Worm (Caenorhabditis elegans) whole organism, late embryonic: ENCODE measurements around the gene ZK867.2.

Experiments used
- C08G9.2 ChIP-seq: sonication (generic microtip); optimal IDR thresholded peaks from 2 replicates; lab custom pipeline; 2016; ENCODE audit warnings: mild to moderate bottlenecking, missing genetic modification characterization, moderate library complexity, missing compliant biosample characterization
- K02D7.2 ChIP-seq: sonication (generic microtip); optimal IDR thresholded peaks from 2 replicates; lab custom pipeline; 2017; ENCODE audit warnings: mild to moderate bottlenecking, missing genetic modification characterization, missing compliant biosample characterization
- K09A11.1 ChIP-seq: sonication (generic microtip); optimal IDR thresholded peaks from 2 replicates; lab custom pipeline; 2017; ENCODE audit warnings: antibody characterized with exemption, mild to moderate bottlenecking, missing genetic modification characterization, missing compliant biosample characterization; ENCODE audit not compliant: insufficient read depth
- T23F11.4 ChIP-seq: fragments of 200-800 bp; sonication (Bioruptor generic); optimal IDR thresholded peaks from 2 replicates; lab custom pipeline; 2018; ENCODE audit warnings: mild to moderate bottlenecking, missing genetic modification characterization, missing compliant biosample characterization
- Y22D7AL.16 ChIP-seq: sonication (generic microtip); optimal IDR thresholded peaks from 2 replicates; lab custom pipeline; 2016; ENCODE audit warnings: missing genetic modification characterization, missing compliant biosample characterization
- ceh-18 ChIP-seq: sonication (generic microtip); optimal IDR thresholded peaks from 2 replicates; lab custom pipeline; 2016; ENCODE audit warnings: missing genetic modification characterization, missing compliant biosample characterization
- ceh-19 ChIP-seq: fragments of 200-800 bp; sonication (Bioruptor generic); optimal IDR thresholded peaks from 2 replicates; lab custom pipeline; 2018; ENCODE audit warnings: mild to moderate bottlenecking, missing genetic modification characterization, missing compliant biosample characterization
- ceh-2 ChIP-seq: sonication (generic microtip); optimal IDR thresholded peaks from 2 replicates; lab custom pipeline; 2016; ENCODE audit warnings: missing genotype, missing genetic modification characterization, missing compliant biosample characterization
- ceh-22 ChIP-seq: sonication (generic microtip); optimal IDR thresholded peaks from 2 replicates; lab custom pipeline; 2017; ENCODE audit warnings: missing biosample characterization, missing genetic modification characterization
- ceh-30 ChIP-seq: fragments of 150-350 bp; optimal IDR thresholded peaks from 2 replicates; lab custom pipeline; 2014; ENCODE audit warnings: missing biosample characterization, missing genetic modification characterization
- ceh-31 ChIP-seq: sonication (generic microtip); optimal IDR thresholded peaks from 2 replicates; lab custom pipeline; 2016; ENCODE audit warnings: missing genetic modification characterization, missing compliant biosample characterization
- ceh-34 ChIP-seq: sonication (generic microtip); optimal IDR thresholded peaks from 2 replicates; lab custom pipeline; 2016; ENCODE audit warnings: mild to moderate bottlenecking, missing genetic modification characterization, missing compliant biosample characterization
- ceh-45 ChIP-seq: fragments of 200-800 bp; sonication (Bioruptor generic); IDR thresholded peaks from 2 replicates; pipeline ENCODE4 v1.3.6; 2022; ENCODE audit warnings: missing genetic modification reagents, missing genetic modification characterization, missing compliant biosample characterization
- ceh-48 ChIP-seq: sonication (generic microtip); optimal IDR thresholded peaks from 2 replicates; lab custom pipeline; 2016; ENCODE audit warnings: missing genetic modification characterization, inconsistent platforms, missing compliant biosample characterization
- ceh-6 ChIP-seq: fragments of 200-800 bp; sonication (Bioruptor generic); optimal IDR thresholded peaks from 2 replicates; lab custom pipeline; 2018; ENCODE audit warnings: mild to moderate bottlenecking, missing genetic modification characterization, missing compliant biosample characterization
- ceh-9 ChIP-seq: sonication (generic microtip); optimal IDR thresholded peaks from 2 replicates; lab custom pipeline; 2016; ENCODE audit warnings: mild to moderate bottlenecking, missing genetic modification characterization, inconsistent platforms, missing compliant biosample characterization
- elt-4 ChIP-seq: sonication (generic microtip); optimal IDR thresholded peaks from 2 replicates; lab custom pipeline; 2016; ENCODE audit warnings: missing genetic modification characterization, missing compliant biosample characterization
- ets-4 ChIP-seq: sonication (generic microtip); optimal IDR thresholded peaks from 2 replicates; lab custom pipeline; 2016; ENCODE audit warnings: missing genetic modification characterization, missing compliant biosample characterization
- fax-1 ChIP-seq: sonication (generic microtip); optimal IDR thresholded peaks from 2 replicates; lab custom pipeline; 2016; ENCODE audit warnings: missing genotype, missing genetic modification characterization, missing compliant biosample characterization
- fkh-6 ChIP-seq: sonication (generic microtip); optimal IDR thresholded peaks from 2 replicates; lab custom pipeline; 2016; ENCODE audit warnings: missing genetic modification characterization, missing compliant biosample characterization
- hlh-15 ChIP-seq: sonication (generic microtip); optimal IDR thresholded peaks from 2 replicates; lab custom pipeline; 2016; ENCODE audit warnings: missing genetic modification characterization, missing compliant biosample characterization
- hlh-30 ChIP-seq: sonication (generic microtip); optimal IDR thresholded peaks from 2 replicates; lab custom pipeline; 2017; ENCODE audit warnings: antibody characterized with exemption, missing genetic modification characterization, missing compliant biosample characterization; ENCODE audit not compliant: insufficient read depth
- hlh-6 ChIP-seq: sonication (generic microtip); optimal IDR thresholded peaks from 2 replicates; lab custom pipeline; 2016; ENCODE audit warnings: missing genotype, missing genetic modification characterization, missing compliant biosample characterization
- hlh-8 ChIP-seq: sonication (generic microtip); optimal IDR thresholded peaks from 2 replicates; lab custom pipeline; 2016; ENCODE audit warnings: missing genotype, missing genetic modification characterization, missing compliant biosample characterization
- lim-6 ChIP-seq: sonication (generic microtip); optimal IDR thresholded peaks from 2 replicates; lab custom pipeline; 2016; ENCODE audit warnings: missing genetic modification characterization, missing compliant biosample characterization
- mec-3 ChIP-seq: sonication (generic microtip); optimal IDR thresholded peaks from 2 replicates; lab custom pipeline; 2016; ENCODE audit warnings: borderline replicate concordance, missing genetic modification characterization, missing compliant biosample characterization
- nhr-11 ChIP-seq: fragments of 150-350 bp; optimal IDR thresholded peaks from 2 replicates; lab custom pipeline; 2014; ENCODE audit warnings: missing biosample characterization, missing genetic modification characterization
- pax-1 ChIP-seq: fragments of 150-350 bp; optimal IDR thresholded peaks from 2 replicates; lab custom pipeline; 2014; ENCODE audit warnings: missing biosample characterization, missing genetic modification characterization
- pha-4 ChIP-seq: fragments of 150-350 bp; optimal IDR thresholded peaks from 2 replicates; lab custom pipeline; 2018; ENCODE audit warnings: missing biosample characterization, missing genetic modification reagents, missing genetic modification characterization
- pqm-1 ChIP-seq: sonication (generic microtip); optimal IDR thresholded peaks from 2 replicates; lab custom pipeline; 2016; ENCODE audit warnings: missing genetic modification characterization, missing compliant biosample characterization
- pros-1 ChIP-seq: fragments of 150-350 bp; optimal IDR thresholded peaks from 2 replicates; lab custom pipeline; 2014; ENCODE audit warnings: missing biosample characterization, missing genetic modification reagents, missing genetic modification characterization
- sox-4 ChIP-seq: sonication (generic microtip); optimal IDR thresholded peaks from 2 replicates; lab custom pipeline; 2017; ENCODE audit warnings: mild to moderate bottlenecking, missing genetic modification characterization, inconsistent platforms, missing compliant biosample characterization
- syd-9 ChIP-seq: sonication (generic microtip); optimal IDR thresholded peaks from 2 replicates; lab custom pipeline; 2016; ENCODE audit warnings: mild to moderate bottlenecking, missing genetic modification characterization, moderate library complexity, missing compliant biosample characterization
- tbx-7 ChIP-seq: sonication (generic microtip); optimal IDR thresholded peaks from 2 replicates; lab custom pipeline; 2016; ENCODE audit warnings: missing genotype, missing genetic modification characterization, missing compliant biosample characterization
- unc-3 ChIP-seq, 2 experiments: fragments of 200-800 bp in 1 of 2; sonication (Bioruptor generic) in 1 of 2; sonication (generic microtip) in 1 of 2; conservative IDR thresholded peaks in 1 of 2; optimal IDR thresholded peaks in 1 of 2; 2 replicates each; pipeline versions ENCODE4 v1.3.6 to Lab custom; 2016 to 2022; ENCODE audit warnings: missing compliant biosample characterization in 2 of 2, missing genetic modification characterization in 2 of 2, missing genetic modification reagents in 1 of 2
- unc-42 ChIP-seq: sonication (generic microtip); optimal IDR thresholded peaks from 2 replicates; lab custom pipeline; 2016; ENCODE audit warnings: missing genotype, missing genetic modification characterization, missing compliant biosample characterization
- unc-55 ChIP-seq: sonication (generic microtip); optimal IDR thresholded peaks from 2 replicates; lab custom pipeline; 2017; ENCODE audit warnings: missing biosample characterization, missing genetic modification reagents, missing genetic modification characterization
- unc-86 ChIP-seq: sonication (generic microtip); optimal IDR thresholded peaks from 2 replicates; lab custom pipeline; 2016; ENCODE audit warnings: missing genetic modification characterization, missing compliant biosample characterization
- ztf-16 ChIP-seq: sonication (generic microtip); optimal IDR thresholded peaks from 2 replicates; lab custom pipeline; 2017; ENCODE audit warnings: missing genetic modification characterization, missing compliant biosample characterization

The ZK867.2 gene

ce11 chrX:7220209-7220608 lies 13.7 kb downstream of the ZK867.2 start:
- TF ChIP-seq ets-4 (tag; lab: Kevin White, UChicago) (no peak), mec-3 (tag; lab: Kevin White, UChicago) (no peak), ceh-9 (tag; lab: Kevin White, UChicago) (no peak), T23F11.4 (GFP tag; lab: Kevin White, UChicago) (no peak), unc-86 (tag; lab: Kevin White, UChicago) (no peak), ceh-18 (no peak), Y22D7AL.16 (tag; lab: Kevin White, UChicago) (no peak), unc-42 (tag; lab: Kevin White, UChicago) (peak; percentile 56)

ce11 chrX:7222383-7222782 lies 15.9 kb downstream of the ZK867.2 start:
- TF ChIP-seq ceh-19 (GFP tag; lab: Kevin White, UChicago) = no peak
- peak; percentile 84 for TF ChIP-seq ceh-48 (tag; lab: Kevin White, UChicago)

- TF ChIP-seq C08G9.2 (tag; lab: Kevin White, UChicago) = no peak
- TF ChIP-seq tbx-7 = no peak
- no peak for TF ChIP-seq ceh-30 (tag; lab: Kevin White, UChicago)
- no peak for TF ChIP-seq fax-1 (tag; lab: Kevin White, UChicago)
- TF ChIP-seq ceh-45 = no peak
- no peak for TF ChIP-seq pqm-1 (tag; lab: Kevin White, UChicago)
- TF ChIP-seq syd-9 = peak; percentile 57
- TF ChIP-seq K09A11.1 = no peak
- TF ChIP-seq hlh-30 (tag; lab: Kevin White, UChicago) = no peak
- no peak for TF ChIP-seq ceh-31 (tag; lab: Kevin White, UChicago)
- TF ChIP-seq hlh-6 (tag; lab: Kevin White, UChicago) = no peak
- no peak for TF ChIP-seq elt-4 (tag; lab: Kevin White, UChicago)
- TF ChIP-seq ceh-48 (tag; lab: Kevin White, UChicago) = peak; percentile 42
- TF ChIP-seq pax-1 = no peak
- TF ChIP-seq ceh-2 (tag; lab: Kevin White, UChicago) = no peak
- TF ChIP-seq mec-3 (tag; lab: Kevin White, UChicago) = peak; percentile 22
- 0 out of 2 replicates have a peak, but pooled peaks have one; percentile 12 for TF ChIP-seq unc-3 (GFP tag; conservative IDR thresholded peaks at IDR 0.05; lab: Robert Waterston, UW)
- TF ChIP-seq unc-3 (tag; optimal IDR thresholded peaks at IDR 0.05; lab: Kevin White, UChicago) = no peak
- TF ChIP-seq lim-6 (tag; lab: Kevin White, UChicago) = no peak
- TF ChIP-seq ceh-6 (GFP tag; lab: Kevin White, UChicago) = peak; percentile 45
- TF ChIP-seq K02D7.2 (tag; lab: Kevin White, UChicago) = no peak
- no peak for TF ChIP-seq unc-55
- TF ChIP-seq pha-4 (tag; lab: Kevin White, UChicago) = no peak
- TF ChIP-seq pros-1 = no peak
- TF ChIP-seq ceh-34 (tag; lab: Kevin White, UChicago) = peak; percentile 56
Measured at ce11 chrX:7224510-7224909, 18.0 kb downstream of the ZK867.2 start.

ce11 chrX:7225028-7225427 lies 18.5 kb downstream of the ZK867.2 start:
- no peak for TF ChIP-seq hlh-6 (tag; lab: Kevin White, UChicago)
- no peak for TF ChIP-seq sox-4 (tag; lab: Kevin White, UChicago)
- no peak for TF ChIP-seq ceh-6 (GFP tag; lab: Kevin White, UChicago)
- no peak for TF ChIP-seq ceh-34 (tag; lab: Kevin White, UChicago)
- no peak for TF ChIP-seq mec-3 (tag; lab: Kevin White, UChicago)
- no peak for TF ChIP-seq hlh-15
- TF ChIP-seq ceh-22 (tag; lab: Kevin White, UChicago) = no peak
- 0 out of 2 replicates have a peak, but pooled peaks have one; percentile 0 for TF ChIP-seq unc-3 (GFP tag; conservative IDR thresholded peaks at IDR 0.05; lab: Robert Waterston, UW)
- no peak for TF ChIP-seq unc-3 (tag; optimal IDR thresholded peaks at IDR 0.05; lab: Kevin White, UChicago)
- no peak for TF ChIP-seq fax-1 (tag; lab: Kevin White, UChicago)
- no peak for TF ChIP-seq ztf-16 (tag; lab: Kevin White, UChicago)
- no peak for TF ChIP-seq hlh-8
- TF ChIP-seq fkh-6 = no peak
- no peak for TF ChIP-seq ceh-48 (tag; lab: Kevin White, UChicago)
- no peak for TF ChIP-seq nhr-11 (tag; lab: Kevin White, UChicago)
- peak; percentile 17 for TF ChIP-seq unc-55
- TF ChIP-seq ets-4 (tag; lab: Kevin White, UChicago) = no peak
